Fruit fly (Drosophila melanogaster): ENCODE results near the gene CG44475.

CG44475 gene

dm6 chr2L:15912901-15913673 lies 30.1 kb upstream of the CG44475 start (continued):
- TF ChIP-seq CG12155 (GFP tag; optimal IDR thresholded peaks at IDR 0.05), result no peak
- no peak for TF ChIP-seq usp (GFP tag; optimal IDR thresholded peaks at IDR 0.05)
- TF ChIP-seq CG11247 (GFP tag; IDR thresholded peaks at IDR 0.05), result no peak
- peak; percentile 93 for TF ChIP-seq CG2678 (tag; optimal IDR thresholded peaks at IDR 0.05)
- no peak for TF ChIP-seq sim (GFP tag; IDR thresholded peaks at IDR 0.05)
- TF ChIP-seq CG2875 (GFP tag; optimal IDR thresholded peaks at IDR 0.05), result peak; percentile 70
- TF ChIP-seq lilli (GFP tag; optimal IDR thresholded peaks at IDR 0.05), result no peak
- TF ChIP-seq CG8281 (tag; optimal IDR thresholded peaks at IDR 0.05), result peak; percentile 50
- TF ChIP-seq CG6175 (GFP tag; IDR thresholded peaks at IDR 0.05), result no peak
- TF ChIP-seq vnd (GFP tag; IDR thresholded peaks at IDR 0.05; ENCODE audit: partially characterized antibody), result no peak
- TF ChIP-seq CG7963 (GFP tag; IDR thresholded peaks at IDR 0.05; ENCODE audit: partially characterized antibody), result no peak
- TF ChIP-seq dm (GFP tag; optimal IDR thresholded peaks at IDR 0.05), result no peak
- TF ChIP-seq gcm2 (GFP tag; optimal IDR thresholded peaks at IDR 0.05), result no peak
- 0 out of 2 replicates have a peak, but pooled peaks have one; percentile 5 for TF ChIP-seq Rx (GFP tag; IDR thresholded peaks at IDR 0.05)
- 0 out of 2 replicates have a peak, but pooled peaks have one; percentile 15 for TF ChIP-seq Lim3 (GFP tag; IDR thresholded peaks at IDR 0.05)
- TF ChIP-seq Kr (GFP tag; optimal IDR thresholded peaks at IDR 0.05), result no peak
- no peak for TF ChIP-seq nom (GFP tag; optimal IDR thresholded peaks at IDR 0.05)
- TF ChIP-seq kah (GFP tag; optimal IDR thresholded peaks at IDR 0.05), result no peak
- peak; percentile 33 for TF ChIP-seq sqz (GFP tag; optimal IDR thresholded peaks at IDR 0.05)
- no peak; the same call in 1 of the 2 replicates for TF ChIP-seq CG3847 (GFP tag; IDR thresholded peaks at IDR 0.05)
- peak; percentile 63 for TF ChIP-seq CG30020 (tag; optimal IDR thresholded peaks at IDR 0.05)
- no peak for TF ChIP-seq lov (optimal IDR thresholded peaks at IDR 0.05)
- TF ChIP-seq lov (GFP tag; IDR thresholded peaks at IDR 0.05), result no peak
- peak; percentile 28 for TF ChIP-seq CG2120 (GFP tag; optimal IDR thresholded peaks at IDR 0.05)
- TF ChIP-seq Dbx (GFP tag; IDR thresholded peaks at IDR 0.05), result peak; percentile 50; the same call in 2 of the 3 replicates
- TF ChIP-seq seq (GFP tag; IDR thresholded peaks at IDR 0.05), result no peak
- TF ChIP-seq fd102C (GFP tag; optimal IDR thresholded peaks at IDR 0.05), result no peak
- TF ChIP-seq CG1832 (GFP tag; optimal IDR thresholded peaks at IDR 0.05), result no peak
- TF ChIP-seq CG9727 (GFP tag; optimal IDR thresholded peaks at IDR 0.05), result peak; percentile 78
- TF ChIP-seq ftz-f1 (GFP tag; optimal IDR thresholded peaks at IDR 0.05), result peak; percentile 93
- peak; percentile 19 for TF ChIP-seq CG8359 (GFP tag; optimal IDR thresholded peaks at IDR 0.05; ENCODE audit: borderline replicate concordance)
- TF ChIP-seq CG9797 (GFP tag; optimal IDR thresholded peaks at IDR 0.05), result no peak
- no peak for TF ChIP-seq Ravus (GFP tag; IDR thresholded peaks at IDR 0.05)
- 0 out of 2 replicates have a peak, but pooled peaks have one; percentile 33 for TF ChIP-seq CG32767 (GFP tag; IDR thresholded peaks at IDR 0.05)
- peak; percentile 94 for TF ChIP-seq Sox100B (GFP tag; optimal IDR thresholded peaks at IDR 0.05)
- TF ChIP-seq tio (GFP tag; optimal IDR thresholded peaks at IDR 0.05), result peak; percentile 57
- TF ChIP-seq klu (GFP tag; IDR thresholded peaks at IDR 0.05), result no peak; the same call in 1 of the 2 replicates
- TF ChIP-seq gce (GFP tag; IDR thresholded peaks at IDR 0.05), result no peak
- peak; percentile 64 for TF ChIP-seq Usf (GFP tag; optimal IDR thresholded peaks at IDR 0.05)
- peak; percentile 67 for TF ChIP-seq Nf-YB (GFP tag; optimal IDR thresholded peaks at IDR 0.05)
- no peak for TF ChIP-seq CG3065 (GFP tag; optimal IDR thresholded peaks at IDR 0.05)
- TF ChIP-seq gsb-n (tag; optimal IDR thresholded peaks at IDR 0.05), result peak; percentile 61
- TF ChIP-seq stwl (tag; optimal IDR thresholded peaks at IDR 0.05), result no peak
- TF ChIP-seq C15 (GFP tag; IDR thresholded peaks at IDR 0.05), result no peak
- peak; percentile 46 for TF ChIP-seq CG4328 (GFP tag; optimal IDR thresholded peaks at IDR 0.05)
- TF ChIP-seq CG2202 (tag; optimal IDR thresholded peaks at IDR 0.05), result peak; percentile 42
- TF ChIP-seq Six4 (GFP tag; optimal IDR thresholded peaks at IDR 0.05), result peak; percentile 56
- no peak for TF ChIP-seq Hr39 (optimal IDR thresholded peaks at IDR 0.05)
- TF ChIP-seq hb (GFP tag; IDR thresholded peaks at IDR 0.05; ENCODE audit: partially characterized antibody), result no peak
- no peak for TF ChIP-seq CG43689 (GFP tag; IDR thresholded peaks at IDR 0.05)

All from whole organism, embryonic.